Worm (Caenorhabditis elegans): ENCODE results near the gene elt-7.

DNA sequence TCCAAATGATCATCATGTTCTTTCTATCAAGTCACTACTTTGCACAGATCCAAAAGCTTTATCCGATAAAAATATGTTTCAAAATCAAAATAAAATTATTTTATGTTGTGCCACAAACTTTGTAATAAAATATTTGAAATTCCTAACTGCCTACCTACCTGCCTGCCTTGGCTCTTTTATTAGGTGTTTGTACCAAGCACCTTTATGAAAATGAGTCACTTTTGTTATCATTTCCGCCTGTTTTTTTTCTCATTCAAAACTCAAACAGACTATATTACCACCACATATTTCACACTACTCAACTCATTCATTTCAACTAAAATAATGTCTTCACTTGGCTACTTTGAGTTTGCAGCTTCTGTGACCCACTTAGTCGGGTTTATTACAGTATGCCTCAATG lies 46.0 kb upstream of the elt-7 start, which contains the start of gene F39G3.4:
- TF ChIP-seq hlh-1 (tag; optimal IDR thresholded peaks at IDR 0.05) (no peak), ztf-11 (tag; optimal IDR thresholded peaks at IDR 0.05) (no peak), blmp-1 (tag; optimal IDR thresholded peaks at IDR 0.05) (no peak), snpc-4 (tag; optimal IDR thresholded peaks at IDR 0.05) (no peak), nhr-237 (tag; optimal IDR thresholded peaks at IDR 0.05) (no peak), nhr-12 (tag; optimal IDR thresholded peaks at IDR 0.05) (no peak)
